Worm (Caenorhabditis elegans) whole organism, early embryonic: ENCODE data around the gene perm-3.

Experiments used
- B0310.2 ChIP-seq: sonication (generic microtip); optimal IDR thresholded peaks from 2 replicates; lab custom pipeline; 2016; ENCODE audit warnings: mild to moderate bottlenecking, missing genetic modification characterization, missing compliant biosample characterization
- F13C5.2 ChIP-seq: sonication (generic microtip); optimal IDR thresholded peaks from 2 replicates; lab custom pipeline; 2017; ENCODE audit warnings: mild to moderate bottlenecking, missing genetic modification characterization, inconsistent platforms, missing compliant biosample characterization
- aly-1 ChIP-seq: sonication (generic microtip); optimal IDR thresholded peaks from 2 replicates; lab custom pipeline; 2016; ENCODE audit warnings: missing genetic modification characterization, missing compliant biosample characterization
- ama-1 ChIP-seq: fragments of 150-350 bp; optimal IDR thresholded peaks from 2 replicates; lab custom pipeline; 2014
- ceh-13 ChIP-seq: fragments of 200-800 bp; sonication (Bioruptor generic); optimal IDR thresholded peaks from 2 replicates; lab custom pipeline; 2018; ENCODE audit warnings: mild to moderate bottlenecking, missing genetic modification characterization, missing compliant biosample characterization
- ceh-36 ChIP-seq: sonication (generic microtip); optimal IDR thresholded peaks from 2 replicates; lab custom pipeline; 2016; ENCODE audit warnings: missing genetic modification characterization, inconsistent platforms, missing compliant biosample characterization
- ets-7 ChIP-seq: sonication (generic microtip); optimal IDR thresholded peaks from 2 replicates; lab custom pipeline; 2016; ENCODE audit warnings: missing genotype, missing genetic modification characterization, missing compliant biosample characterization
- flt-1 ChIP-seq: fragments of 200-800 bp; sonication (Bioruptor generic); IDR thresholded peaks from 2 replicates; pipeline ENCODE4 v1.3.6; 2022; ENCODE audit warnings: missing genetic modification characterization, missing compliant biosample characterization
- hmbx-1 ChIP-seq: sonication (generic microtip); optimal IDR thresholded peaks from 2 replicates; lab custom pipeline; 2016; ENCODE audit warnings: mild to moderate bottlenecking, missing genetic modification characterization, missing compliant biosample characterization
- hnd-1 ChIP-seq: sonication (generic microtip); optimal IDR thresholded peaks from 2 replicates; lab custom pipeline; 2016; ENCODE audit warnings: missing genetic modification characterization, missing compliant biosample characterization
- pes-1 ChIP-seq: fragments of 200-800 bp; sonication (Bioruptor generic); IDR thresholded peaks from 2 replicates; pipeline ENCODE4 v1.3.6; 2022; ENCODE audit warnings: missing genetic modification reagents, missing genetic modification characterization, missing compliant biosample characterization
- tbx-11 ChIP-seq: fragments of 200-800 bp; sonication (Bioruptor generic); IDR thresholded peaks from 2 replicates; pipeline ENCODE4 v1.3.6; 2022; ENCODE audit warnings: missing genetic modification characterization, missing compliant biosample characterization
- tbx-37 ChIP-seq: fragments of 200-800 bp; sonication (Bioruptor generic); conservative IDR thresholded peaks from 2 replicates; pipeline ENCODE4 v1.3.6; 2022; ENCODE audit warnings: missing genetic modification reagents, missing genetic modification characterization, missing compliant biosample characterization

ce11 chrIV:5368860-5369259 is 25.7 kb downstream of the perm-3 start:
- no peak for TF ChIP-seq hmbx-1 (tag; lab: Kevin White, UChicago)
- no peak for TF ChIP-seq B0310.2 (tag; lab: Kevin White, UChicago)
- TF ChIP-seq flt-1 (GFP tag; lab: Robert Waterston, UW), result no peak
- peak; percentile 33 for TF ChIP-seq aly-1
- TF ChIP-seq ama-1 (lab: Kevin White, UChicago), result no peak
- TF ChIP-seq ets-7 (tag; lab: Kevin White, UChicago), result no peak
- TF ChIP-seq F13C5.2, result no peak
- no peak for TF ChIP-seq pes-1 (GFP tag; lab: Robert Waterston, UW)
- TF ChIP-seq hnd-1 (tag; lab: Kevin White, UChicago), result no peak
- TF ChIP-seq ceh-13 (GFP tag; lab: Kevin White, UChicago), result no peak
- TF ChIP-seq ceh-36, result no peak
- TF ChIP-seq tbx-37 (GFP tag; lab: Robert Waterston, UW), result no peak
- no peak for TF ChIP-seq tbx-11 (GFP tag; lab: Robert Waterston, UW)
